Fruit fly (Drosophila melanogaster): ENCODE results near the gene sens-2.

The sens-2 gene

DNA sequence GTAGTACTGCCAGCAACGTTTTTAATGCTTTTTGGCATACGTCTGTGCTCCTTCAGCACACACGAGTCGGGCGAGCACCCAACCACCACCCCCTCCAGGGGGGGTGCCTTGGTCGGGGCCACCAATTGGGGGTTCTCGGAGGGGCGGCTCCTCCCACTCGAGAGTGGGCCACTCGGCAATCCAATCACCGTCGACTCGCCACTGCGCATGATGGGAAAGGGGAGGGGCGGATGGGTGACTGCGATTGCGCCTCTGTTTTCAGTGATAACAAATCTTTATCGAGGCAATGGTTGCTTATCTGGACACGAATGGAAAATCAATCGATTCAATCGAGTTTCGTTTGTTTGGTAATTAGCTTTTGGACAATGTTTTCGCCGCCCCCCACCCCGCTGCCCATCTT lies 4.2 kb upstream of the sens-2 start (continued):
- TF ChIP-seq CG10959 (GFP tag; IDR thresholded peaks at IDR 0.05) (no peak), CG11504 (tag; optimal IDR thresholded peaks at IDR 0.05) (no peak), CG14710 (tag; optimal IDR thresholded peaks at IDR 0.05) (no peak), CG10462 (GFP tag; optimal IDR thresholded peaks at IDR 0.05) (no peak), CG12071 (GFP tag; optimal IDR thresholded peaks at IDR 0.05) (peak; percentile 63), exex (tag; optimal IDR thresholded peaks at IDR 0.05) (peak; percentile 59), Stat92E (GFP tag; optimal IDR thresholded peaks at IDR 0.05) (no peak), Mad (GFP tag; optimal IDR thresholded peaks at IDR 0.05) (no peak), knrl (GFP tag; IDR thresholded peaks at IDR 0.05; ENCODE audit: partially characterized antibody) (no peak), zen2 (GFP tag; IDR thresholded peaks at IDR 0.05; ENCODE audit: partially characterized antibody) (no peak), CG14965 (GFP tag; optimal IDR thresholded peaks at IDR 0.05; ENCODE audit: borderline replicate concordance) (no peak), gro (GFP tag; optimal IDR thresholded peaks at IDR 0.05) (no peak), Med (GFP tag) (no peak), CG16815 (GFP tag; optimal IDR thresholded peaks at IDR 0.05) (no peak), fd3F (GFP tag; optimal IDR thresholded peaks at IDR 0.05) (no peak), cad (GFP tag; optimal IDR thresholded peaks at IDR 0.05) (no peak), ro (GFP tag; IDR thresholded peaks at IDR 0.05) (no peak), CG14441 (GFP tag; IDR thresholded peaks at IDR 0.05) (no peak), Awh (GFP tag; IDR thresholded peaks at IDR 0.05) (no peak), Myb (GFP tag; optimal IDR thresholded peaks at IDR 0.05) (no peak), Asciz (GFP tag; optimal IDR thresholded peaks at IDR 0.05) (no peak), CG6854 (GFP tag; optimal IDR thresholded peaks at IDR 0.05) (no peak), dmrt99B (tag; optimal IDR thresholded peaks at IDR 0.05) (no peak), mirr (GFP tag; optimal IDR thresholded peaks at IDR 0.05) (no peak), CG9609 (GFP tag; optimal IDR thresholded peaks at IDR 0.05) (no peak), CoRest (tag; optimal IDR thresholded peaks at IDR 0.05) (peak; percentile 22), CG34224 (GFP tag; IDR thresholded peaks at IDR 0.05; ENCODE audit: partially characterized antibody) (peak; percentile 37; the same call in 1 of the 3 replicates), Trl (optimal IDR thresholded peaks at IDR 0.05) (no peak), Trl (GFP tag; optimal IDR thresholded peaks at IDR 0.05) (no peak), CG17829 (tag; optimal IDR thresholded peaks at IDR 0.05) (no peak), trem (tag; optimal IDR thresholded peaks at IDR 0.05) (no peak), CG15011 (GFP tag; optimal IDR thresholded peaks at IDR 0.05) (no peak), PHDP (tag; optimal IDR thresholded peaks at IDR 0.05) (no peak), Sox102F (GFP tag; optimal IDR thresholded peaks at IDR 0.05) (no peak), tgo (GFP tag; IDR thresholded peaks at IDR 0.05) (no peak), Hsf (GFP tag; optimal IDR thresholded peaks at IDR 0.05) (no peak), ftz-f1 (GFP tag; optimal IDR thresholded peaks at IDR 0.05) (peak; percentile 47), cg (GFP tag; optimal IDR thresholded peaks at IDR 0.05) (peak; percentile 44), NFAT (GFP tag; IDR thresholded peaks at IDR 0.05) (no peak), CG7372 (GFP tag; IDR thresholded peaks at IDR 0.05) (no peak), Hey (tag; optimal IDR thresholded peaks at IDR 0.05) (peak; percentile 13), Rx (GFP tag; IDR thresholded peaks at IDR 0.05) (no peak), CG3163 (GFP tag; optimal IDR thresholded peaks at IDR 0.05) (no peak), CG17912 (GFP tag; optimal IDR thresholded peaks at IDR 0.05) (no peak), fd64A (GFP tag; optimal IDR thresholded peaks at IDR 0.05) (no peak), Deaf1 (tag; optimal IDR thresholded peaks at IDR 0.05) (peak; percentile 65), bigmax (GFP tag; optimal IDR thresholded peaks at IDR 0.05) (no peak), fru (optimal IDR thresholded peaks at IDR 0.05) (no peak), CG9817 (tag; optimal IDR thresholded peaks at IDR 0.05) (no peak), slp2 (GFP tag; optimal IDR thresholded peaks at IDR 0.05) (no peak), gsb-n (tag; optimal IDR thresholded peaks at IDR 0.05) (no peak), CG18764 (GFP tag; optimal IDR thresholded peaks at IDR 0.05) (no peak)

All from whole organism, embryonic.